Worm (Caenorhabditis elegans) whole organism, late embryonic: ENCODE results near the gene gcy-3.

Source experiments
- C08G9.2 ChIP-seq: sonication (generic microtip); optimal IDR thresholded peaks from 2 replicates; lab custom pipeline; 2016; ENCODE audit warnings: mild to moderate bottlenecking, missing genetic modification characterization, moderate library complexity, missing compliant biosample characterization
- Y22D7AL.16 ChIP-seq: sonication (generic microtip); optimal IDR thresholded peaks from 2 replicates; lab custom pipeline; 2016; ENCODE audit warnings: missing genetic modification characterization, missing compliant biosample characterization
- ahr-1 ChIP-seq: sonication (generic microtip); optimal IDR thresholded peaks from 2 replicates; lab custom pipeline; 2016; ENCODE audit warnings: missing genetic modification characterization, missing compliant biosample characterization
- ceh-14 ChIP-seq: sonication (generic microtip); optimal IDR thresholded peaks from 2 replicates; lab custom pipeline; 2016; ENCODE audit warnings: missing genotype, missing genetic modification characterization, missing compliant biosample characterization
- ceh-18 ChIP-seq: sonication (generic microtip); optimal IDR thresholded peaks from 2 replicates; lab custom pipeline; 2016; ENCODE audit warnings: missing genetic modification characterization, missing compliant biosample characterization
- ceh-2 ChIP-seq: sonication (generic microtip); optimal IDR thresholded peaks from 2 replicates; lab custom pipeline; 2016; ENCODE audit warnings: missing genotype, missing genetic modification characterization, missing compliant biosample characterization
- ceh-22 ChIP-seq: sonication (generic microtip); optimal IDR thresholded peaks from 2 replicates; lab custom pipeline; 2017; ENCODE audit warnings: missing biosample characterization, missing genetic modification characterization
- ceh-24 ChIP-seq: sonication (generic microtip); optimal IDR thresholded peaks from 2 replicates; lab custom pipeline; 2016; ENCODE audit warnings: mild to moderate bottlenecking, missing genetic modification characterization, missing compliant biosample characterization
- ceh-30 ChIP-seq: fragments of 150-350 bp; optimal IDR thresholded peaks from 2 replicates; lab custom pipeline; 2014; ENCODE audit warnings: missing biosample characterization, missing genetic modification characterization
- ceh-31 ChIP-seq: sonication (generic microtip); optimal IDR thresholded peaks from 2 replicates; lab custom pipeline; 2016; ENCODE audit warnings: missing genetic modification characterization, missing compliant biosample characterization
- ceh-34 ChIP-seq: sonication (generic microtip); optimal IDR thresholded peaks from 2 replicates; lab custom pipeline; 2016; ENCODE audit warnings: mild to moderate bottlenecking, missing genetic modification characterization, missing compliant biosample characterization
- ceh-48 ChIP-seq: sonication (generic microtip); optimal IDR thresholded peaks from 2 replicates; lab custom pipeline; 2016; ENCODE audit warnings: missing genetic modification characterization, inconsistent platforms, missing compliant biosample characterization
- ceh-6 ChIP-seq: fragments of 200-800 bp; sonication (Bioruptor generic); optimal IDR thresholded peaks from 2 replicates; lab custom pipeline; 2018; ENCODE audit warnings: mild to moderate bottlenecking, missing genetic modification characterization, missing compliant biosample characterization
- che-1 ChIP-seq: sonication (generic microtip); optimal IDR thresholded peaks from 2 replicates; lab custom pipeline; 2016; ENCODE audit warnings: mild to moderate bottlenecking, missing genetic modification characterization, missing compliant biosample characterization
- dmd-4 ChIP-seq: sonication (generic microtip); optimal IDR thresholded peaks from 2 replicates; lab custom pipeline; 2016; ENCODE audit warnings: borderline replicate concordance, missing genetic modification characterization, missing compliant biosample characterization
- dve-1 ChIP-seq: sonication (generic microtip); optimal IDR thresholded peaks from 2 replicates; lab custom pipeline; 2017; ENCODE audit warnings: antibody characterized with exemption, mild to moderate bottlenecking, missing genetic modification characterization, missing compliant biosample characterization
- elt-2 ChIP-seq: sonication (generic microtip); optimal IDR thresholded peaks from 2 replicates; lab custom pipeline; 2016; ENCODE audit warnings: missing genetic modification reagents, missing genetic modification characterization, missing compliant biosample characterization
- elt-4 ChIP-seq: sonication (generic microtip); optimal IDR thresholded peaks from 2 replicates; lab custom pipeline; 2016; ENCODE audit warnings: missing genetic modification characterization, missing compliant biosample characterization
- eyg-1 ChIP-seq: sonication (generic microtip); optimal IDR thresholded peaks from 2 replicates; lab custom pipeline; 2016; ENCODE audit warnings: missing genotype, missing genetic modification characterization, missing compliant biosample characterization
- fkh-10 ChIP-seq: fragments of 150-350 bp; optimal IDR thresholded peaks from 2 replicates; lab custom pipeline; 2014; ENCODE audit warnings: missing biosample characterization, missing genetic modification reagents, missing genetic modification characterization
- hlh-6 ChIP-seq: sonication (generic microtip); optimal IDR thresholded peaks from 2 replicates; lab custom pipeline; 2016; ENCODE audit warnings: missing genotype, missing genetic modification characterization, missing compliant biosample characterization
- hlh-8 ChIP-seq: sonication (generic microtip); optimal IDR thresholded peaks from 2 replicates; lab custom pipeline; 2016; ENCODE audit warnings: missing genotype, missing genetic modification characterization, missing compliant biosample characterization
- lim-6 ChIP-seq: sonication (generic microtip); optimal IDR thresholded peaks from 2 replicates; lab custom pipeline; 2016; ENCODE audit warnings: missing genetic modification characterization, missing compliant biosample characterization
- lin-11 ChIP-seq: fragments of 200-800 bp; sonication (Bioruptor generic); optimal IDR thresholded peaks from 2 replicates; lab custom pipeline; 2018; ENCODE audit warnings: mild to moderate bottlenecking, missing genetic modification characterization, missing compliant biosample characterization
- madf-2 ChIP-seq: sonication (generic microtip); optimal IDR thresholded peaks from 2 replicates; lab custom pipeline; 2017; ENCODE audit warnings: missing genetic modification characterization, missing compliant biosample characterization
- nfya-1 ChIP-seq: sonication (generic microtip); optimal IDR thresholded peaks from 2 replicates; lab custom pipeline; 2017; ENCODE audit warnings: missing genetic modification characterization, mild to moderate bottlenecking, missing compliant biosample characterization, antibody characterized with exemption, moderate library complexity
- nhr-11 ChIP-seq: fragments of 150-350 bp; optimal IDR thresholded peaks from 2 replicates; lab custom pipeline; 2014; ENCODE audit warnings: missing biosample characterization, missing genetic modification characterization
- npax-4 ChIP-seq: sonication (generic microtip); optimal IDR thresholded peaks from 2 replicates; lab custom pipeline; 2016; ENCODE audit warnings: missing genetic modification characterization, missing compliant biosample characterization
- pag-3 ChIP-seq: sonication (generic microtip); optimal IDR thresholded peaks from 2 replicates; lab custom pipeline; 2016; ENCODE audit warnings: missing compliant biosample characterization, missing genetic modification characterization, borderline replicate concordance
- pat-9 ChIP-seq: fragments of 200-800 bp; sonication (Bioruptor generic); optimal IDR thresholded peaks from 2 replicates; lab custom pipeline; 2018; ENCODE audit warnings: mild to moderate bottlenecking, missing genetic modification characterization, moderate library complexity, missing compliant biosample characterization
- pax-1 ChIP-seq: fragments of 150-350 bp; optimal IDR thresholded peaks from 2 replicates; lab custom pipeline; 2014; ENCODE audit warnings: missing biosample characterization, missing genetic modification characterization
- pqm-1 ChIP-seq: sonication (generic microtip); optimal IDR thresholded peaks from 2 replicates; lab custom pipeline; 2016; ENCODE audit warnings: missing genetic modification characterization, missing compliant biosample characterization
- pros-1 ChIP-seq: fragments of 150-350 bp; optimal IDR thresholded peaks from 2 replicates; lab custom pipeline; 2014; ENCODE audit warnings: missing biosample characterization, missing genetic modification reagents, missing genetic modification characterization
- ref-2 ChIP-seq: sonication (generic microtip); optimal IDR thresholded peaks from 2 replicates; lab custom pipeline; 2016; ENCODE audit warnings: missing genetic modification characterization, missing compliant biosample characterization
- rnt-1 ChIP-seq: sonication (generic microtip); optimal IDR thresholded peaks from 2 replicates; lab custom pipeline; 2016; ENCODE audit warnings: missing genetic modification characterization, missing compliant biosample characterization
- sdc-2 ChIP-seq: sonication (generic microtip); optimal IDR thresholded peaks from 2 replicates; lab custom pipeline; 2016; ENCODE audit warnings: missing genotype, missing genetic modification characterization, missing compliant biosample characterization
- sox-2 ChIP-seq: fragments of 200-800 bp; sonication (Bioruptor generic); IDR thresholded peaks from 2 replicates; pipeline ENCODE4 v1.3.6; 2022; ENCODE audit warnings: missing genetic modification reagents, missing genetic modification characterization, missing compliant biosample characterization
- tbx-2 ChIP-seq: sonication (generic microtip); optimal IDR thresholded peaks from 2 replicates; lab custom pipeline; 2016; ENCODE audit warnings: missing genetic modification characterization, missing compliant biosample characterization
- tbx-7 ChIP-seq: sonication (generic microtip); optimal IDR thresholded peaks from 2 replicates; lab custom pipeline; 2016; ENCODE audit warnings: missing genotype, missing genetic modification characterization, missing compliant biosample characterization
- ttx-3 ChIP-seq: sonication (generic microtip); optimal IDR thresholded peaks from 2 replicates; lab custom pipeline; 2016; ENCODE audit warnings: missing genetic modification reagents, missing genetic modification characterization, missing compliant biosample characterization
- unc-55 ChIP-seq: sonication (generic microtip); optimal IDR thresholded peaks from 2 replicates; lab custom pipeline; 2017; ENCODE audit warnings: missing biosample characterization, missing genetic modification reagents, missing genetic modification characterization
- zip-5 ChIP-seq: sonication (generic microtip); optimal IDR thresholded peaks from 2 replicates; lab custom pipeline; 2016; ENCODE audit warnings: missing genetic modification characterization, missing compliant biosample characterization

Gene gcy-3

ce11 chrII:9493242-9494058 is 13.6 kb downstream of the gcy-3 start:
- TF ChIP-seq zip-5 (tag; lab: Kevin White, UChicago): no peak
- TF ChIP-seq elt-4 (tag; lab: Kevin White, UChicago): no peak
- TF ChIP-seq nfya-1 (tag; lab: Kevin White, UChicago): no peak
- TF ChIP-seq ref-2 (tag; lab: Kevin White, UChicago): no peak
- no peak for TF ChIP-seq Y22D7AL.16 (tag; lab: Kevin White, UChicago)
- no peak for TF ChIP-seq pax-1 (tag; lab: Kevin White, UChicago)
- no peak for TF ChIP-seq npax-4 (tag; lab: Kevin White, UChicago)
- no peak for TF ChIP-seq pat-9 (tag; lab: Kevin White, UChicago)
- no peak for TF ChIP-seq ttx-3 (tag; lab: Kevin White, UChicago)
- TF ChIP-seq rnt-1 (tag; lab: Kevin White, UChicago): no peak
- no peak for TF ChIP-seq ceh-31 (tag; lab: Kevin White, UChicago)
- TF ChIP-seq ahr-1 (tag; lab: Kevin White, UChicago): no peak
- TF ChIP-seq sdc-2: no peak
- TF ChIP-seq C08G9.2 (tag; lab: Kevin White, UChicago): no peak
- TF ChIP-seq ceh-34 (tag; lab: Kevin White, UChicago): no peak
- no peak for TF ChIP-seq dmd-4
- no peak for TF ChIP-seq ceh-6 (GFP tag; lab: Kevin White, UChicago)
- TF ChIP-seq, all 69 proteins: peak for 0

DNA sequence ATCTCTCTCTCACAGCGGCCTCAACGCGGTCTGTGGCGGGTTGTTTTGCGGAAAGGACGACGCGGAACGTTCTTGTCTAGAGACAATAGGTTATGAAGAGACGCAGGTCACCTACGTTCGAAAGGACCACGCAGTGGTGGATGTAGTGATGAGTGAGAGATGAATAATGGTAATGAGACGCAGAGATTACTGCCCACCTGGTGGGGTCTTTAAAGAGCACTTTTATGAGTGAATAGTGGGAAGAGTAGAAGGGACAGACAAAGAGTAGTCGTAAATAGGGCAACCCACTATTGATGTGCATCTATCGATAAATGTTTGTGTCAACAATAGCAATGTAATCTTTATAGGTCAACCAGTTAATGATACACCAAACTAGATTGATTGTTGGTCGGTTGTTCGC is 16.0 kb downstream of the gcy-3 start:
- TF ChIP-seq hlh-8 (tag; lab: Kevin White, UChicago) (peak; percentile 31), npax-4 (tag; lab: Kevin White, UChicago) (no peak), hlh-6 (tag; lab: Kevin White, UChicago) (no peak), lim-6 (tag; lab: Kevin White, UChicago) (no peak), tbx-2 (peak; percentile 31), sox-2 (GFP tag; lab: Robert Waterston, UW) (peak; percentile 32; the same call in 1 of the 2 replicates), ref-2 (tag; lab: Kevin White, UChicago) (peak; percentile 60), ceh-2 (peak; percentile 36), unc-55 (GFP tag; lab: Kevin White, UChicago) (peak; percentile 51), elt-2 (tag; lab: Kevin White, UChicago) (peak; percentile 48), rnt-1 (tag; lab: Kevin White, UChicago) (peak; percentile 52), ceh-22 (tag; lab: Kevin White, UChicago) (peak; percentile 29), Y22D7AL.16 (tag; lab: Kevin White, UChicago) (no peak), fkh-10 (no peak), ceh-31 (tag; lab: Kevin White, UChicago) (peak; percentile 29), pag-3 (tag; lab: Kevin White, UChicago) (no peak), nfya-1 (tag; lab: Kevin White, UChicago) (peak; percentile 31)

ce11 chrII:9490589-9490988 is 16.5 kb downstream of the gcy-3 start:
- TF ChIP-seq madf-2 (tag; lab: Kevin White, UChicago) (no peak), sox-2 (GFP tag; lab: Robert Waterston, UW) (no peak), npax-4 (tag; lab: Kevin White, UChicago) (no peak), ceh-24 (tag; lab: Kevin White, UChicago) (no peak), pros-1 (tag; lab: Kevin White, UChicago) (no peak), pqm-1 (tag; lab: Kevin White, UChicago) (no peak), C08G9.2 (tag; lab: Kevin White, UChicago) (no peak), dve-1 (tag; lab: Kevin White, UChicago) (no peak), che-1 (tag; lab: Kevin White, UChicago) (no peak), eyg-1 (tag; lab: Kevin White, UChicago) (no peak), ceh-14 (no peak), ceh-18 (no peak), nhr-11 (tag; lab: Kevin White, UChicago) (no peak), lin-11 (tag; lab: Kevin White, UChicago) (no peak), elt-2 (tag; lab: Kevin White, UChicago) (no peak), ceh-48 (tag; lab: Kevin White, UChicago) (no peak), tbx-7 (tag; lab: Kevin White, UChicago) (no peak), rnt-1 (tag; lab: Kevin White, UChicago) (no peak), ceh-30 (no peak), lim-6 (tag; lab: Kevin White, UChicago) (no peak)
